Worm (Caenorhabditis elegans) whole organism, early embryonic: ENCODE results near the gene prmt-9.

Source experiments
- B0310.2 ChIP-seq: sonication (generic microtip); optimal IDR thresholded peaks from 2 replicates; lab custom pipeline; 2016; ENCODE audit warnings: mild to moderate bottlenecking, missing genetic modification characterization, missing compliant biosample characterization
- F13C5.2 ChIP-seq: sonication (generic microtip); optimal IDR thresholded peaks from 2 replicates; lab custom pipeline; 2017; ENCODE audit warnings: mild to moderate bottlenecking, missing genetic modification characterization, inconsistent platforms, missing compliant biosample characterization
- aly-1 ChIP-seq: sonication (generic microtip); optimal IDR thresholded peaks from 2 replicates; lab custom pipeline; 2016; ENCODE audit warnings: missing genetic modification characterization, missing compliant biosample characterization
- ama-1 ChIP-seq: fragments of 150-350 bp; optimal IDR thresholded peaks from 2 replicates; lab custom pipeline; 2014
- ceh-13 ChIP-seq: fragments of 200-800 bp; sonication (Bioruptor generic); optimal IDR thresholded peaks from 2 replicates; lab custom pipeline; 2018; ENCODE audit warnings: mild to moderate bottlenecking, missing genetic modification characterization, missing compliant biosample characterization
- ceh-36 ChIP-seq: sonication (generic microtip); optimal IDR thresholded peaks from 2 replicates; lab custom pipeline; 2016; ENCODE audit warnings: missing genetic modification characterization, inconsistent platforms, missing compliant biosample characterization
- ets-7 ChIP-seq: sonication (generic microtip); optimal IDR thresholded peaks from 2 replicates; lab custom pipeline; 2016; ENCODE audit warnings: missing genotype, missing genetic modification characterization, missing compliant biosample characterization
- flt-1 ChIP-seq: fragments of 200-800 bp; sonication (Bioruptor generic); IDR thresholded peaks from 2 replicates; pipeline ENCODE4 v1.3.6; 2022; ENCODE audit warnings: missing genetic modification characterization, missing compliant biosample characterization
- hmbx-1 ChIP-seq: sonication (generic microtip); optimal IDR thresholded peaks from 2 replicates; lab custom pipeline; 2016; ENCODE audit warnings: mild to moderate bottlenecking, missing genetic modification characterization, missing compliant biosample characterization
- hmg-4 ChIP-seq: fragments of 200-800 bp; sonication (Bioruptor generic); optimal IDR thresholded peaks from 2 replicates; lab custom pipeline; 2018; ENCODE audit warnings: mild to moderate bottlenecking, missing genetic modification characterization, missing compliant biosample characterization
- hnd-1 ChIP-seq: sonication (generic microtip); optimal IDR thresholded peaks from 2 replicates; lab custom pipeline; 2016; ENCODE audit warnings: missing genetic modification characterization, missing compliant biosample characterization
- pes-1 ChIP-seq: fragments of 200-800 bp; sonication (Bioruptor generic); IDR thresholded peaks from 2 replicates; pipeline ENCODE4 v1.3.6; 2022; ENCODE audit warnings: missing genetic modification reagents, missing genetic modification characterization, missing compliant biosample characterization
- scrt-1 ChIP-seq: fragments of 200-800 bp; sonication (Bioruptor generic); IDR thresholded peaks from 2 replicates; pipeline ENCODE4 v1.3.6; 2022; ENCODE audit warnings: missing genetic modification characterization, missing compliant biosample characterization
- sea-1 ChIP-seq: fragments of 200-800 bp; sonication (Bioruptor generic); conservative IDR thresholded peaks from 2 replicates; pipeline ENCODE4 v1.3.6; 2022; ENCODE audit warnings: missing genetic modification characterization, missing compliant biosample characterization
- tbx-11 ChIP-seq: fragments of 200-800 bp; sonication (Bioruptor generic); IDR thresholded peaks from 2 replicates; pipeline ENCODE4 v1.3.6; 2022; ENCODE audit warnings: missing genetic modification characterization, missing compliant biosample characterization
- tbx-37 ChIP-seq: fragments of 200-800 bp; sonication (Bioruptor generic); conservative IDR thresholded peaks from 2 replicates; pipeline ENCODE4 v1.3.6; 2022; ENCODE audit warnings: missing genetic modification reagents, missing genetic modification characterization, missing compliant biosample characterization
- tra-4 ChIP-seq: sonication (generic microtip); optimal IDR thresholded peaks from 2 replicates; lab custom pipeline; 2017; ENCODE audit warnings: missing genetic modification characterization, missing compliant biosample characterization

prmt-9 gene

ce11 chrIV:12684341-12684740, at the start of gene prmt-9:
Gene prmt-9, minus strand, starts transcription at chrIV:12684378.
- TF ChIP-seq hmg-4 (GFP tag; lab: Kevin White, UChicago): no peak
- TF ChIP-seq tbx-37 (GFP tag; lab: Robert Waterston, UW): no peak
- TF ChIP-seq ama-1 (lab: Kevin White, UChicago): no peak
- TF ChIP-seq ets-7: no peak
- no peak for TF ChIP-seq scrt-1 (GFP tag; lab: Robert Waterston, UW)
- no peak for TF ChIP-seq flt-1 (GFP tag; lab: Robert Waterston, UW)
- no peak for TF ChIP-seq B0310.2
- TF ChIP-seq aly-1: no peak
- no peak for TF ChIP-seq sea-1 (GFP tag; lab: Robert Waterston, UW)
- TF ChIP-seq tra-4 (tag; lab: Kevin White, UChicago): no peak
- TF ChIP-seq hnd-1 (tag; lab: Kevin White, UChicago): no peak
- TF ChIP-seq F13C5.2 (tag; lab: Kevin White, UChicago): no peak
- TF ChIP-seq ceh-36 (tag; lab: Kevin White, UChicago): no peak
- TF ChIP-seq tbx-11: no peak

ce11 chrIV:12731503-12731902, 47.3 kb upstream of the prmt-9 start:
- 0 out of 2 replicates have a peak, but pooled peaks have one; percentile 30 for TF ChIP-seq pes-1

ce11 chrIV:12730624-12731023, 46.4 kb upstream of the prmt-9 start:
- TF ChIP-seq pes-1 (0 out of 2 replicates have a peak, but pooled peaks have one; percentile 14), tbx-37 (GFP tag; lab: Robert Waterston, UW) (0 out of 2 replicates have a peak, but pooled peaks have one; percentile 16), sea-1 (GFP tag; lab: Robert Waterston, UW) (0 out of 2 replicates have a peak, but pooled peaks have one; percentile 7), tbx-11 (peak; percentile 60; the same call in 1 of the 2 replicates)

ce11 chrIV:12728162-12728561, 44.0 kb upstream of the prmt-9 start:
- TF ChIP-seq scrt-1 (GFP tag; lab: Robert Waterston, UW) (no peak), tra-4 (tag; lab: Kevin White, UChicago) (no peak), ama-1 (lab: Kevin White, UChicago) (no peak), aly-1 (no peak), ets-7 (no peak), tbx-11 (no peak), B0310.2 (no peak), F13C5.2 (tag; lab: Kevin White, UChicago) (no peak), ceh-13 (GFP tag; lab: Kevin White, UChicago) (no peak)

- TF ChIP-seq hmg-4 (GFP tag; lab: Kevin White, UChicago) (no peak), ceh-36 (tag; lab: Kevin White, UChicago) (no peak), tbx-37 (GFP tag; lab: Robert Waterston, UW) (no peak), B0310.2 (no peak), sea-1 (GFP tag; lab: Robert Waterston, UW) (no peak), flt-1 (GFP tag; lab: Robert Waterston, UW) (no peak), scrt-1 (GFP tag; lab: Robert Waterston, UW) (no peak), F13C5.2 (tag; lab: Kevin White, UChicago) (no peak), aly-1 (no peak)
Observed at ce11 chrIV:12725925-12726324, 41.7 kb upstream of the prmt-9 start.

- no peak for TF ChIP-seq ceh-36 (tag; lab: Kevin White, UChicago)
- TF ChIP-seq tra-4 (tag; lab: Kevin White, UChicago): no peak
- TF ChIP-seq F13C5.2 (tag; lab: Kevin White, UChicago): no peak
- TF ChIP-seq B0310.2: no peak
- TF ChIP-seq tbx-11: no peak
- no peak for TF ChIP-seq hnd-1 (tag; lab: Kevin White, UChicago)
- TF ChIP-seq aly-1: no peak
- no peak for TF ChIP-seq ceh-13 (GFP tag; lab: Kevin White, UChicago)
- no peak for TF ChIP-seq sea-1 (GFP tag; lab: Robert Waterston, UW)
- TF ChIP-seq pes-1: no peak
Observed at ce11 chrIV:12725228-12725627, 41.0 kb upstream of the prmt-9 start.

ce11 chrIV:12724641-12725040, 40.5 kb upstream of the prmt-9 start, which contains the start of the genes T23F6.3 and rbd-1:
Gene T23F6.3, minus strand, starts transcription at chrIV:12724760.
Gene rbd-1, plus strand, starts transcription at chrIV:12724986.
- TF ChIP-seq scrt-1 (GFP tag; lab: Robert Waterston, UW) (no peak), aly-1 (no peak), F13C5.2 (tag; lab: Kevin White, UChicago) (peak; percentile 76), tbx-37 (GFP tag; lab: Robert Waterston, UW) (peak; percentile 53; the same call in 1 of the 2 replicates), flt-1 (GFP tag; lab: Robert Waterston, UW) (no peak), ama-1 (lab: Kevin White, UChicago) (no peak), pes-1 (no peak), ets-7 (peak; percentile 19), hnd-1 (tag; lab: Kevin White, UChicago) (no peak), B0310.2 (no peak), tbx-11 (0 out of 2 replicates have a peak, but pooled peaks have one; percentile 47), sea-1 (GFP tag; lab: Robert Waterston, UW) (no peak), ceh-36 (tag; lab: Kevin White, UChicago) (no peak), ceh-13 (GFP tag; lab: Kevin White, UChicago) (no peak), hmg-4 (GFP tag; lab: Kevin White, UChicago) (no peak)

- TF ChIP-seq hmbx-1 (tag; lab: Kevin White, UChicago) (no peak), hnd-1 (tag; lab: Kevin White, UChicago) (no peak), flt-1 (GFP tag; lab: Robert Waterston, UW) (no peak), sea-1 (GFP tag; lab: Robert Waterston, UW) (no peak), tbx-11 (no peak), scrt-1 (GFP tag; lab: Robert Waterston, UW) (no peak)
Observed at ce11 chrIV:12721106-12721505, 36.9 kb upstream of the prmt-9 start, which contains the start of gene T23F6.2. Gene T23F6.2, plus strand, starts transcription at chrIV:12721356.
